Worm (Caenorhabditis elegans) whole organism, L1 larva: ENCODE data around the gene dolk-1.

Experiments
- Y116A8C.19 ChIP-seq: sonication (generic microtip); optimal IDR thresholded peaks from 2 replicates; lab custom pipeline; 2016; ENCODE audit warnings: missing compliant biosample characterization, missing genetic modification characterization, borderline replicate concordance
- aha-1 ChIP-seq: fragments of 150-350 bp; optimal IDR thresholded peaks from 2 replicates; lab custom pipeline; 2014; ENCODE audit warnings: missing biosample characterization, missing genetic modification characterization
- alr-1 ChIP-seq: fragments of 200-800 bp; sonication (Bioruptor generic); optimal IDR thresholded peaks from 2 replicates; lab custom pipeline; 2018; ENCODE audit warnings: borderline replicate concordance, mild to moderate bottlenecking, missing genetic modification characterization, missing compliant biosample characterization
- aly-2 ChIP-seq: fragments of 150-350 bp; optimal IDR thresholded peaks from 2 replicates; lab custom pipeline; 2014; ENCODE audit warnings: missing biosample characterization, missing genetic modification characterization
- ceh-63 ChIP-seq: fragments of 200-800 bp; sonication (Bioruptor generic); optimal IDR thresholded peaks from 2 replicates; lab custom pipeline; 2018; ENCODE audit warnings: mild to moderate bottlenecking, missing genetic modification characterization, missing compliant biosample characterization
- ceh-8 ChIP-seq: fragments of 200-800 bp; sonication (Bioruptor generic); optimal IDR thresholded peaks from 2 replicates; lab custom pipeline; 2018; ENCODE audit warnings: mild to moderate bottlenecking, missing genetic modification characterization, moderate library complexity, missing compliant biosample characterization
- ceh-82 ChIP-seq, 3 experiments: fragments of 150-350 bp in 1 of 3; sonication (generic microtip) in 2 of 3; optimal IDR thresholded peaks; 2 replicates each; lab custom pipeline; 2014 to 2017; ENCODE audit warnings: missing biosample characterization in 3 of 3, missing genetic modification characterization in 3 of 3
- ceh-88 ChIP-seq: fragments of 200-800 bp; sonication (Bioruptor generic); IDR thresholded peaks from 2 replicates; pipeline ENCODE4 v1.3.6; 2022; ENCODE audit warnings: missing genetic modification characterization, missing compliant biosample characterization
- ces-1 ChIP-seq: fragments of 150-350 bp; optimal IDR thresholded peaks from 2 replicates; lab custom pipeline; 2014; ENCODE audit warnings: missing biosample characterization, missing genetic modification reagents, missing genetic modification characterization
- dpl-1 ChIP-seq, 3 experiments: fragments of 150-350 bp in 2 of 3; sonication (generic microtip) in 1 of 3; optimal IDR thresholded peaks; 2 replicates each; lab custom pipeline; 2014 to 2017; ENCODE audit warnings: missing biosample characterization in 3 of 3, missing genetic modification characterization in 3 of 3, missing genetic modification reagents in 3 of 3
- dsc-1 ChIP-seq: sonication (generic microtip); optimal IDR thresholded peaks from 2 replicates; lab custom pipeline; 2016; ENCODE audit warnings: mild to moderate bottlenecking, missing genetic modification characterization, missing compliant biosample characterization
- efl-1 ChIP-seq, 4 experiments: fragments of 150-350 bp; optimal IDR thresholded peaks in 3 of 4; peaks in 1 of 4; 1 replicate in 1 of 4; 2 replicates in 3 of 4; lab custom pipeline; 2014; ENCODE audit warnings: missing biosample characterization in 2 of 4, missing genetic modification characterization in 2 of 4, missing genetic modification reagents in 2 of 4
- fkh-4 ChIP-seq: sonication (generic microtip); optimal IDR thresholded peaks from 2 replicates; lab custom pipeline; 2016; ENCODE audit warnings: missing compliant biosample characterization, missing genetic modification characterization, borderline replicate concordance
- grh-1 ChIP-seq: fragments of 200-800 bp; sonication (Bioruptor generic); IDR thresholded peaks from 2 replicates; pipeline ENCODE4 v1.3.6; 2022; ENCODE audit warnings: missing genetic modification reagents, missing genetic modification characterization, missing compliant biosample characterization
- hlh-4 ChIP-seq: sonication (generic microtip); optimal IDR thresholded peaks from 2 replicates; lab custom pipeline; 2016; ENCODE audit warnings: mild to moderate bottlenecking, missing genetic modification characterization, missing compliant biosample characterization
- lin-13 ChIP-seq: fragments of 150-350 bp; optimal IDR thresholded peaks from 2 replicates; lab custom pipeline; 2014; ENCODE audit warnings: missing biosample characterization, missing genetic modification reagents, missing genetic modification characterization
- lir-3 ChIP-seq: sonication (generic microtip); optimal IDR thresholded peaks from 2 replicates; lab custom pipeline; 2016; ENCODE audit warnings: mild to moderate bottlenecking, missing genetic modification characterization, moderate library complexity, missing compliant biosample characterization; ENCODE audit not compliant: poor library complexity
- mab-9 ChIP-seq: fragments of 200-800 bp; sonication (Bioruptor generic); IDR thresholded peaks from 2 replicates; pipeline ENCODE4 v1.3.6; 2022; ENCODE audit warnings: missing genetic modification reagents, missing genetic modification characterization, missing compliant biosample characterization
- mdl-1 ChIP-seq, 2 experiments: fragments of 150-350 bp; optimal IDR thresholded peaks; 2 replicates each; lab custom pipeline; 2014 to 2017; ENCODE audit warnings: missing biosample characterization in 2 of 2, missing genetic modification characterization in 2 of 2, inconsistent platforms in 1 of 2
- mef-2 ChIP-seq: fragments of 150-350 bp; optimal IDR thresholded peaks from 2 replicates; lab custom pipeline; 2014; ENCODE audit warnings: missing biosample characterization, missing genetic modification characterization
- nhr-11 ChIP-seq: fragments of 150-350 bp; optimal IDR thresholded peaks from 2 replicates; lab custom pipeline; 2014; ENCODE audit warnings: missing biosample characterization, missing genetic modification characterization
- nhr-237 ChIP-seq: fragments of 150-350 bp; optimal IDR thresholded peaks from 2 replicates; lab custom pipeline; 2014; ENCODE audit warnings: missing biosample characterization, missing genetic modification characterization
- nhr-28 ChIP-seq: fragments of 150-350 bp; optimal IDR thresholded peaks from 2 replicates; lab custom pipeline; 2014; ENCODE audit warnings: missing biosample characterization, missing genetic modification characterization
- nhr-47 ChIP-seq: sonication (generic microtip); optimal IDR thresholded peaks from 2 replicates; lab custom pipeline; 2016; ENCODE audit warnings: mild to moderate bottlenecking, missing genetic modification characterization, moderate library complexity, missing compliant biosample characterization
- nhr-77 ChIP-seq: fragments of 150-350 bp; optimal IDR thresholded peaks from 2 replicates; lab custom pipeline; 2014; ENCODE audit warnings: missing biosample characterization, missing genetic modification characterization
- nhr-85 ChIP-seq: sonication (generic microtip); peaks from one replicate; lab custom pipeline; 2016; ENCODE audit warnings: missing genetic modification characterization, inconsistent platforms, missing compliant biosample characterization
- skn-1 ChIP-seq: fragments of 150-350 bp; optimal IDR thresholded peaks from 2 replicates; lab custom pipeline; 2014; ENCODE audit warnings: missing biosample characterization, missing genetic modification characterization
- snu-23 ChIP-seq: sonication (generic microtip); optimal IDR thresholded peaks from 2 replicates; lab custom pipeline; 2016; ENCODE audit warnings: missing genetic modification characterization, missing compliant biosample characterization
- sptf-1 ChIP-seq: fragments of 150-350 bp; optimal IDR thresholded peaks from 2 replicates; lab custom pipeline; 2014; ENCODE audit warnings: missing biosample characterization, missing genetic modification characterization
- sup-37 ChIP-seq: fragments of 200-800 bp; sonication (Bioruptor generic); optimal IDR thresholded peaks from 2 replicates; lab custom pipeline; 2018; ENCODE audit warnings: mild to moderate bottlenecking, missing genetic modification characterization, missing compliant biosample characterization
- tbx-2 ChIP-seq: sonication (generic microtip); optimal IDR thresholded peaks from 2 replicates; lab custom pipeline; 2016; ENCODE audit warnings: missing genetic modification characterization, missing compliant biosample characterization
- tlp-1 ChIP-seq: fragments of 150-350 bp; optimal IDR thresholded peaks from 2 replicates; lab custom pipeline; 2014; ENCODE audit warnings: missing biosample characterization, missing genetic modification characterization
- unc-130 ChIP-seq: fragments of 150-350 bp; optimal IDR thresholded peaks from 2 replicates; lab custom pipeline; 2017; ENCODE audit warnings: missing biosample characterization, missing genetic modification characterization, inconsistent platforms
- unc-62 ChIP-seq: fragments of 150-350 bp; optimal IDR thresholded peaks from 2 replicates; lab custom pipeline; 2014; ENCODE audit warnings: missing biosample characterization, missing genetic modification reagents, missing genetic modification characterization
- zip-4 ChIP-seq: fragments of 200-800 bp; sonication (Bioruptor generic); optimal IDR thresholded peaks from 2 replicates; lab custom pipeline; 2018; ENCODE audit warnings: mild to moderate bottlenecking, missing genetic modification characterization, moderate library complexity, missing compliant biosample characterization

The dolk-1 gene

ce11 chrIII:11898169-11898568 is 35.3 kb downstream of the dolk-1 start, which contains the start of gene tsen-2:
Gene tsen-2, minus strand, starts transcription at chrIII:11898269.
- no peak for TF ChIP-seq tbx-2 (tag; lab: Kevin White, UChicago)
- no peak for TF ChIP-seq ces-1 (GFP tag; lab: Kevin White, UChicago)
- TF ChIP-seq mef-2 (tag; lab: Kevin White, UChicago), result no peak
- no peak for TF ChIP-seq aly-2
- TF ChIP-seq aha-1 (tag; lab: Kevin White, UChicago), result no peak
- no peak for TF ChIP-seq alr-1 (tag; lab: Kevin White, UChicago)
- TF ChIP-seq mdl-1 (tag; optimal IDR thresholded peaks at IDR 0.05; lab: Kevin White, UChicago), result no peak
- TF ChIP-seq lir-3 (tag; lab: Kevin White, UChicago), result no peak
- no peak for TF ChIP-seq ceh-63 (GFP tag; lab: Kevin White, UChicago)
- TF ChIP-seq unc-130 (tag; lab: Kevin White, UChicago), result no peak
- no peak for TF ChIP-seq fkh-4
- TF ChIP-seq ceh-88 (GFP tag; lab: Robert Waterston, UW), result no peak
- TF ChIP-seq nhr-11, result no peak
- TF ChIP-seq mab-9 (GFP tag; lab: Robert Waterston, UW), result no peak
- TF ChIP-seq nhr-28 (tag; lab: Kevin White, UChicago), result no peak
- no peak for TF ChIP-seq dsc-1 (tag; lab: Kevin White, UChicago)
- TF ChIP-seq sptf-1 (tag; lab: Kevin White, UChicago), result no peak
- TF ChIP-seq hlh-4 (tag; lab: Kevin White, UChicago), result no peak
- no peak for TF ChIP-seq zip-4 (GFP tag; lab: Kevin White, UChicago)
- TF ChIP-seq, all 84 proteins: peak for 0

- TF ChIP-seq nhr-85 (tag; lab: Kevin White, UChicago) (peak; percentile 46), ceh-82 (tag; optimal IDR thresholded peaks at IDR 0.05; lab: Kevin White, UChicago) (no peak), tlp-1 (tag; lab: Kevin White, UChicago) (no peak), nhr-77 (tag; lab: Kevin White, UChicago) (no peak), nhr-47 (no peak), zip-4 (GFP tag; lab: Kevin White, UChicago) (no peak)
- TF ChIP-seq, all 84 proteins: peak for 1
These were observed 36.8 kb downstream of the dolk-1 start for ce11 chrIII:11896652-11897051.

ce11 chrIII:11895504-11895903 is 37.9 kb downstream of the dolk-1 start:
- TF ChIP-seq efl-1 (optimal IDR thresholded peaks at IDR 0.05; lab: Kevin White, UChicago) (no peak), efl-1 (GFP tag; optimal IDR thresholded peaks at IDR 0.05 in 1 of 2; lab: Kevin White, UChicago) (peak in 1 of 2 experiments; percentile 31), fkh-4 (no peak)

- TF ChIP-seq mdl-1 (tag; optimal IDR thresholded peaks at IDR 0.05; lab: Kevin White, UChicago) (no peak), ceh-8 (GFP tag; lab: Kevin White, UChicago) (no peak), lin-13 (GFP tag; lab: Kevin White, UChicago) (no peak), unc-130 (tag; lab: Kevin White, UChicago) (no peak), dpl-1 (GFP tag; optimal IDR thresholded peaks at IDR 0.05; lab: Kevin White, UChicago) (no peak), grh-1 (GFP tag; lab: Robert Waterston, UW) (no peak)
These were observed 40.5 kb downstream of the dolk-1 start, which contains the start of gene Y56A3A.41 for ce11 chrIII:11892939-11893338. Gene Y56A3A.41, minus strand, starts transcription at chrIII:11893039.

- TF ChIP-seq ceh-88 (GFP tag; lab: Robert Waterston, UW) (no peak), nhr-47 (no peak), Y116A8C.19 (tag; lab: Kevin White, UChicago) (no peak), nhr-237 (tag; lab: Kevin White, UChicago) (no peak), nhr-11 (no peak), skn-1 (no peak), unc-62 (GFP tag; lab: Kevin White, UChicago) (no peak), sptf-1 (tag; lab: Kevin White, UChicago) (no peak), sup-37 (GFP tag; lab: Kevin White, UChicago) (no peak), snu-23 (GFP tag; lab: Kevin White, UChicago) (no peak), unc-130 (tag; lab: Kevin White, UChicago) (no peak)
These were observed 42.1 kb downstream of the dolk-1 start, which contains the start of gene faah-5 for ce11 chrIII:11891335-11891734. Gene faah-5, minus strand, starts transcription at chrIII:11891435.
